Fruit fly (Drosophila melanogaster): ENCODE data around the gene CG14877.

CG14877 gene

dm6 chr3R:15920751-15921156 is 24.9 kb upstream of the CG14877 start, which contains the start of gene Fbxl7 (continued):
- TF ChIP-seq cwo (GFP tag; optimal IDR thresholded peaks at IDR 0.05) (no peak), Xbp1 (GFP tag; optimal IDR thresholded peaks at IDR 0.05) (peak; percentile 49), pb (GFP tag; optimal IDR thresholded peaks at IDR 0.05) (peak; percentile 17), Drgx (GFP tag; IDR thresholded peaks at IDR 0.05) (peak; percentile 23; the same call in 1 of the 2 replicates), zen2 (GFP tag; IDR thresholded peaks at IDR 0.05; ENCODE audit: partially characterized antibody) (0 out of 3 replicates have a peak, but pooled peaks have one; percentile 37), Stat92E (GFP tag; optimal IDR thresholded peaks at IDR 0.05) (peak in 1 of 3 experiments; percentile 48), Bgb (GFP tag; IDR thresholded peaks at IDR 0.05; ENCODE audit: partially characterized antibody) (peak; percentile 46; the same call in 1 of the 2 replicates), CG12769 (tag; optimal IDR thresholded peaks at IDR 0.05) (peak; percentile 62), CG9215 (GFP tag; IDR thresholded peaks at IDR 0.05) (peak; percentile 62), Side (GFP tag; optimal IDR thresholded peaks at IDR 0.05) (peak; percentile 60), CG15479 (GFP tag; optimal IDR thresholded peaks at IDR 0.05) (peak; percentile 92), ara (GFP tag; IDR thresholded peaks at IDR 0.05) (peak; percentile 29; the same call in 1 of the 2 replicates), Usf (GFP tag; optimal IDR thresholded peaks at IDR 0.05) (no peak), sr (GFP tag; IDR thresholded peaks at IDR 0.05) (peak; percentile 61; the same call in 2 of the 3 replicates), CG42726 (GFP tag; IDR thresholded peaks at IDR 0.05; ENCODE audit: partially characterized antibody) (peak; percentile 64; the same call in 1 of the 2 replicates), vvl (GFP tag; IDR thresholded peaks at IDR 0.05) (peak; percentile 61), CG4328 (GFP tag; optimal IDR thresholded peaks at IDR 0.05) (no peak), CG1603 (tag; optimal IDR thresholded peaks at IDR 0.05) (peak; percentile 3), sens (GFP tag) (peak; percentile 83), CG7987 (GFP tag; optimal IDR thresholded peaks at IDR 0.05) (peak; percentile 14), ftz-f1 (GFP tag; optimal IDR thresholded peaks at IDR 0.05) (peak; percentile 46), NC2β (GFP tag; optimal IDR thresholded peaks at IDR 0.05) (peak; percentile 17), en (GFP tag; optimal IDR thresholded peaks at IDR 0.05) (no peak), HLHmδ (GFP tag; optimal IDR thresholded peaks at IDR 0.05) (peak; percentile 84), NFAT (GFP tag; IDR thresholded peaks at IDR 0.05) (0 out of 2 replicates have a peak, but pooled peaks have one; percentile 30), so (GFP tag; IDR thresholded peaks at IDR 0.05) (0 out of 3 replicates have a peak, but pooled peaks have one; percentile 29), CG17385 (GFP tag; optimal IDR thresholded peaks at IDR 0.05) (no peak), fd3F (GFP tag; optimal IDR thresholded peaks at IDR 0.05) (no peak), CG12104 (GFP tag; optimal IDR thresholded peaks at IDR 0.05) (no peak), knrl (GFP tag; IDR thresholded peaks at IDR 0.05; ENCODE audit: partially characterized antibody) (peak; percentile 35; the same call in 1 of the 3 replicates), CG13287 (GFP tag; IDR thresholded peaks at IDR 0.05; ENCODE audit: partially characterized antibody) (peak; percentile 11; the same call in 1 of the 2 replicates), CG12942 (GFP tag; optimal IDR thresholded peaks at IDR 0.05) (no peak), D (optimal IDR thresholded peaks at IDR 0.05) (peak; percentile 73), D (GFP tag; optimal IDR thresholded peaks at IDR 0.05) (no peak), Hand (GFP tag; optimal IDR thresholded peaks at IDR 0.05) (no peak), crol (GFP tag; IDR thresholded peaks at IDR 0.05) (peak; percentile 54; the same call in 1 of the 2 replicates)

dm6 chr3R:15920229-15920533 is 24.3 kb upstream of the CG14877 start:
- TF ChIP-seq CG2199 (GFP tag; IDR thresholded peaks at IDR 0.05) (peak; percentile 98), CG32772 (GFP tag; IDR thresholded peaks at IDR 0.05) (no peak), Trl (optimal IDR thresholded peaks at IDR 0.05) (peak in 1 of 2 experiments; percentile 13), Trl (GFP tag; optimal IDR thresholded peaks at IDR 0.05) (no peak), kni (GFP tag; optimal IDR thresholded peaks at IDR 0.05) (peak; percentile 54)
